Worm (Caenorhabditis elegans) whole organism, L3 larva: ENCODE data around the gene F56D5.3.

Source experiments
- R02D3.7 ChIP-seq: fragments of 150-350 bp; optimal IDR thresholded peaks from 2 replicates; lab custom pipeline; 2014; ENCODE audit warnings: missing biosample characterization, missing genetic modification characterization
- ZK546.5 ChIP-seq: sonication (generic microtip); optimal IDR thresholded peaks from 2 replicates; lab custom pipeline; 2017; ENCODE audit warnings: missing biosample characterization, missing genetic modification characterization
- aly-2 ChIP-seq: fragments of 150-350 bp; optimal IDR thresholded peaks from 2 replicates; lab custom pipeline; 2014; ENCODE audit warnings: missing biosample characterization, missing genetic modification characterization
- ama-1 ChIP-seq: fragments of 150-350 bp; optimal IDR thresholded peaks from 2 replicates; lab custom pipeline; 2018
- ceh-16 ChIP-seq: sonication (generic microtip); optimal IDR thresholded peaks from 2 replicates; lab custom pipeline; 2017; ENCODE audit warnings: missing biosample characterization, missing genetic modification characterization
- ceh-28 ChIP-seq: fragments of 150-350 bp; optimal IDR thresholded peaks from 2 replicates; lab custom pipeline; 2014; ENCODE audit warnings: missing biosample characterization, missing genetic modification reagents, missing genetic modification characterization
- ceh-82 ChIP-seq: fragments of 150-350 bp; optimal IDR thresholded peaks from 2 replicates; lab custom pipeline; 2014; ENCODE audit warnings: missing biosample characterization, missing genetic modification characterization
- ceh-9 ChIP-seq: sonication (generic microtip); optimal IDR thresholded peaks from 2 replicates; lab custom pipeline; 2018; ENCODE audit warnings: missing biosample characterization, missing genetic modification characterization
- daf-12 ChIP-seq: fragments of 150-350 bp; optimal IDR thresholded peaks from 2 replicates; lab custom pipeline; 2014; ENCODE audit warnings: missing biosample characterization, missing genetic modification reagents, missing genetic modification characterization
- egl-5 ChIP-seq: fragments of 150-350 bp; optimal IDR thresholded peaks from 2 replicates; lab custom pipeline; 2017; ENCODE audit warnings: missing biosample characterization, missing genetic modification reagents, missing genetic modification characterization, inconsistent platforms
- elt-1 ChIP-seq: fragments of 150-350 bp; optimal IDR thresholded peaks from 2 replicates; lab custom pipeline; 2014; ENCODE audit warnings: missing biosample characterization, missing genetic modification characterization
- elt-2 ChIP-seq: sonication (generic microtip); optimal IDR thresholded peaks from 2 replicates; lab custom pipeline; 2016; ENCODE audit warnings: missing genetic modification reagents, mild to moderate bottlenecking, missing genetic modification characterization, missing compliant biosample characterization
- elt-3 ChIP-seq, 3 experiments: fragments of 150-350 bp in 1 of 3; sonication (generic microtip) in 2 of 3; optimal IDR thresholded peaks; 2 replicates in 2 of 3; 4 replicates in 1 of 3; lab custom pipeline; 2014 to 2017; ENCODE audit warnings: missing biosample characterization in 3 of 3, missing genetic modification characterization in 3 of 3
- eor-1 ChIP-seq, 2 experiments: fragments of 150-350 bp; optimal IDR thresholded peaks; 2 replicates each; lab custom pipeline; 2014 to 2018; ENCODE audit warnings: missing biosample characterization in 2 of 2, missing genetic modification characterization in 2 of 2
- fkh-10 ChIP-seq: sonication (generic microtip); optimal IDR thresholded peaks from 2 replicates; lab custom pipeline; 2017; ENCODE audit warnings: missing biosample characterization, missing genetic modification reagents, missing genetic modification characterization
- fkh-2 ChIP-seq: fragments of 150-350 bp; optimal IDR thresholded peaks from 2 replicates; lab custom pipeline; 2014; ENCODE audit warnings: missing biosample characterization, missing genetic modification reagents, missing genetic modification characterization
- fos-1 ChIP-seq: fragments of 150-350 bp; optimal IDR thresholded peaks from 2 replicates; lab custom pipeline; 2014; ENCODE audit warnings: missing biosample characterization, missing genetic modification characterization
- hmg-11 ChIP-seq: sonication (generic microtip); optimal IDR thresholded peaks from 2 replicates; lab custom pipeline; 2016; ENCODE audit warnings: missing genetic modification characterization, missing compliant biosample characterization
- jun-1 ChIP-seq: fragments of 150-350 bp; optimal IDR thresholded peaks from 2 replicates; lab custom pipeline; 2014; ENCODE audit warnings: missing biosample characterization, missing genetic modification reagents, missing genetic modification characterization
- lin-15B ChIP-seq: fragments of 150-350 bp; optimal IDR thresholded peaks from 2 replicates; lab custom pipeline; 2014; ENCODE audit warnings: missing biosample characterization, missing genetic modification characterization
- lin-39 ChIP-seq: fragments of 150-350 bp; optimal IDR thresholded peaks from 2 replicates; lab custom pipeline; 2018; ENCODE audit warnings: missing biosample characterization, missing genetic modification reagents, missing genetic modification characterization
- lsy-12 ChIP-seq: sonication (generic microtip); optimal IDR thresholded peaks from 2 replicates; lab custom pipeline; 2016; ENCODE audit warnings: mild to moderate bottlenecking, missing genetic modification characterization, missing compliant biosample characterization
- mdl-1 ChIP-seq: fragments of 150-350 bp; optimal IDR thresholded peaks from 2 replicates; lab custom pipeline; 2014; ENCODE audit warnings: missing biosample characterization, missing genetic modification characterization
- mml-1 ChIP-seq: fragments of 150-350 bp; sonication (generic microtip); optimal IDR thresholded peaks from 3 replicates; lab custom pipeline; 2014; ENCODE audit warnings: missing biosample characterization, missing genetic modification characterization
- nfya-1 ChIP-seq: sonication (generic microtip); optimal IDR thresholded peaks from 2 replicates; lab custom pipeline; 2017; ENCODE audit warnings: missing genetic modification characterization, mild to moderate bottlenecking, missing compliant biosample characterization, antibody characterized with exemption, moderate library complexity; ENCODE audit not compliant: insufficient read depth
- nhr-11 ChIP-seq: fragments of 150-350 bp; optimal IDR thresholded peaks from 2 replicates; lab custom pipeline; 2014; ENCODE audit warnings: missing biosample characterization, missing genetic modification characterization
- nhr-12 ChIP-seq: fragments of 150-350 bp; optimal IDR thresholded peaks from 2 replicates; lab custom pipeline; 2014; ENCODE audit warnings: missing biosample characterization, missing genetic modification characterization
- nhr-23 ChIP-seq: fragments of 150-350 bp; optimal IDR thresholded peaks from 2 replicates; lab custom pipeline; 2014; ENCODE audit warnings: missing biosample characterization, missing genetic modification reagents, missing genetic modification characterization
- nhr-237 ChIP-seq: fragments of 150-350 bp; optimal IDR thresholded peaks from 2 replicates; lab custom pipeline; 2014; ENCODE audit warnings: missing biosample characterization, missing genetic modification characterization
- nhr-25 ChIP-seq: sonication (generic microtip); optimal IDR thresholded peaks from 2 replicates; lab custom pipeline; 2017; ENCODE audit warnings: missing biosample characterization, missing genetic modification characterization
- nhr-28 ChIP-seq: fragments of 150-350 bp; optimal IDR thresholded peaks from 2 replicates; lab custom pipeline; 2014; ENCODE audit warnings: missing biosample characterization, missing genetic modification characterization
- nhr-43 ChIP-seq: sonication (generic microtip); optimal IDR thresholded peaks from 2 replicates; lab custom pipeline; 2016; ENCODE audit warnings: mild to moderate bottlenecking, missing genetic modification characterization, missing compliant biosample characterization; ENCODE audit not compliant: poor library complexity, severe bottlenecking
- nhr-67 ChIP-seq: fragments of 150-350 bp; optimal IDR thresholded peaks from 2 replicates; lab custom pipeline; 2014; ENCODE audit warnings: missing biosample characterization, missing genetic modification characterization
- nhr-76 ChIP-seq: fragments of 150-350 bp; sonication (generic microtip); optimal IDR thresholded peaks from 5 replicates; lab custom pipeline; 2014; ENCODE audit warnings: missing biosample characterization, missing genetic modification characterization
- nhr-77 ChIP-seq: fragments of 150-350 bp; optimal IDR thresholded peaks from 2 replicates; lab custom pipeline; 2014; ENCODE audit warnings: missing biosample characterization, missing genetic modification characterization
- pha-4 ChIP-seq: fragments of 150-350 bp; optimal IDR thresholded peaks from 2 replicates; lab custom pipeline; 2014; ENCODE audit warnings: missing biosample characterization, missing genetic modification reagents, missing genetic modification characterization
- pqm-1 ChIP-seq: fragments of 150-350 bp; optimal IDR thresholded peaks from 2 replicates; lab custom pipeline; 2017; ENCODE audit warnings: missing biosample characterization, missing genetic modification characterization, inconsistent platforms
- skn-1 ChIP-seq: fragments of 150-350 bp; optimal IDR thresholded peaks from 2 replicates; lab custom pipeline; 2014; ENCODE audit warnings: missing biosample characterization, missing genetic modification characterization
- snpc-4 ChIP-seq: fragments of 150-350 bp; optimal IDR thresholded peaks from 2 replicates; lab custom pipeline; 2014; ENCODE audit warnings: missing biosample characterization, missing genetic modification characterization
- tbx-2 ChIP-seq: sonication (generic microtip); optimal IDR thresholded peaks from 2 replicates; lab custom pipeline; 2016; ENCODE audit warnings: mild to moderate bottlenecking, missing genetic modification characterization, missing compliant biosample characterization
- unc-39 ChIP-seq: sonication (generic microtip); optimal IDR thresholded peaks from 4 replicates; lab custom pipeline; 2017; ENCODE audit warnings: missing biosample characterization, missing genetic modification characterization
- unc-62 ChIP-seq: fragments of 150-350 bp; sonication (generic microtip); optimal IDR thresholded peaks from 4 replicates; lab custom pipeline; 2014; ENCODE audit warnings: missing biosample characterization, missing genetic modification reagents, missing genetic modification characterization
- zag-1 ChIP-seq: fragments of 150-350 bp; optimal IDR thresholded peaks from 2 replicates; lab custom pipeline; 2014; ENCODE audit warnings: missing biosample characterization, missing genetic modification characterization
- ztf-11 ChIP-seq: fragments of 150-350 bp; optimal IDR thresholded peaks from 2 replicates; lab custom pipeline; 2014; ENCODE audit warnings: missing biosample characterization, missing genetic modification characterization
- ztf-4 ChIP-seq: fragments of 150-350 bp; optimal IDR thresholded peaks from 2 replicates; lab custom pipeline; 2014; ENCODE audit warnings: missing biosample characterization, missing genetic modification characterization

The F56D5.3 gene

DNA sequence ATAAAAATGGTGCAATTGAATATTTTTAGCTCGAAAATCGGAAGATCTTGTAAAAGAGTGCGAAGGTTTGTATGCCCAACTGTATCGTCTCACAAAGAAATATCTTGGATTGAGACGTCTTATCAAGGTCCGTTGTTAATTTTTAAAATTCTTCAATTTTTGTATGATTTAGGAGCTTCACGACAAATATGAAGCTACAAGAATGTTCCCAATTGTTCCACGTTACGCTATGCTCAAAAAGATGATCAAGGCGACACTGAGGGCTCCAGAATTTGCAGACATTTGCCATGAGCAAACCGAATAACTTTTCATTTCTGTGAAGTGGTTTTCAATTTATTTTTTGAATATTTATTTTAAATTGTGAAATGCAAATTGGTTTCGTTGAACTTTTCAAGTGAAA lies 41.4 kb downstream of the F56D5.3 start (continued):
- TF ChIP-seq fos-1 (tag; lab: Kevin White, UChicago) (no peak), nhr-23 (tag; lab: Kevin White, UChicago) (peak; percentile 32), aly-2 (no peak)

DNA sequence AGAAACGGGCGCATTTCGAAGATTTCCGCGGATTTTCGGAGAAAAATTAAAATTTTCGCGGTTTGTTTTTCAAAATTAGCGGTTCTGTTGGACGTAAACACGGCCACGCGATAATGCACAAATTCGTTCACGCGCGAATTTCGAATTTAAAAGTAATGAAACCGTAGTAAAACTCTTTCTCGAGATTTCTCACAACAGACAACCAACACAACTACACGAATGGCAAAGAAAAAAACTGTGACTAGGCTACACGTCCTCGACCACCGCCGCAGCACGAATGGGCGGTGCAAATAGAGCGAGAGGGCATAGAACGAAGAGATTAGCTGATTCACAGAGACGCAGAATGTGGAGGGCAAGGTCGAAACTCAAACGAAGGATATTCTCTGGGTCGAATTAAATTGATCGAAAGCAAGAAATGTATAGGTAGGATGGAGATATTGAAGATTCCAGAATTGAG lies 43.5 kb downstream of the F56D5.3 start, which contains the start of gene idh-1:
TSS of gene idh-1 (minus strand) at position 228 of the 457 bp plus-strand sequence.
- TF ChIP-seq hmg-11 (tag; lab: Kevin White, UChicago) (peak; percentile 27), aly-2 (no peak), fkh-10 (GFP tag; lab: Kevin White, UChicago) (no peak), daf-12 (no peak), nhr-23 (tag; lab: Kevin White, UChicago) (peak; percentile 45), tbx-2 (tag; lab: Kevin White, UChicago) (no peak), pqm-1 (tag; lab: Kevin White, UChicago) (peak; percentile 17), nhr-25 (peak; percentile 88), lin-15B (tag; lab: Kevin White, UChicago) (peak; percentile 62), nfya-1 (tag; lab: Kevin White, UChicago) (peak; percentile 58), fkh-2 (no peak), ceh-9 (no peak), nhr-12 (no peak), unc-62 (GFP tag; lab: Kevin White, UChicago) (no peak), unc-39 (tag; lab: Kevin White, UChicago) (no peak), nhr-43 (tag; lab: Kevin White, UChicago) (no peak), ceh-16 (no peak), nhr-76 (tag; lab: Kevin White, UChicago) (no peak), ama-1 (lab: Kevin White, UChicago) (peak; percentile 89), nhr-67 (tag; lab: Kevin White, UChicago) (no peak), mdl-1 (tag; lab: Kevin White, UChicago) (no peak), fos-1 (tag; lab: Kevin White, UChicago) (no peak), jun-1 (tag; lab: Kevin White, UChicago) (no peak), nhr-77 (no peak), snpc-4 (tag; lab: Kevin White, UChicago) (peak; percentile 83), lsy-12 (tag; lab: Kevin White, UChicago) (no peak), egl-5 (tag; lab: Kevin White, UChicago) (no peak), nhr-11 (tag; lab: Kevin White, UChicago) (no peak), lin-39 (tag; lab: Kevin White, UChicago) (peak; percentile 59), ztf-4 (no peak), pha-4 (tag; lab: Kevin White, UChicago) (peak; percentile 25), zag-1 (tag; lab: Kevin White, UChicago) (no peak), elt-3 (tag; optimal IDR thresholded peaks at IDR 0.05; lab: Kevin White, UChicago) (no peak), nhr-28 (tag; lab: Kevin White, UChicago) (no peak), ceh-28 (tag; lab: Kevin White, UChicago) (no peak), ZK546.5 (tag; lab: Kevin White, UChicago) (no peak), eor-1 (tag; optimal IDR thresholded peaks at IDR 0.05; lab: Kevin White, UChicago) (no peak), ztf-11 (tag; lab: Kevin White, UChicago) (no peak), R02D3.7 (tag; lab: Kevin White, UChicago) (no peak), elt-1 (tag; lab: Kevin White, UChicago) (no peak), nhr-237 (no peak), ceh-82 (tag; lab: Kevin White, UChicago) (no peak), elt-2 (tag; lab: Kevin White, UChicago) (no peak), mml-1 (tag; lab: Kevin White, UChicago) (no peak), skn-1 (tag; lab: Kevin White, UChicago) (no peak)
- TF ChIP-seq, all 47 proteins: peak for 10
